Worm (Caenorhabditis elegans): ENCODE measurements around the gene lam-1.

DNA sequence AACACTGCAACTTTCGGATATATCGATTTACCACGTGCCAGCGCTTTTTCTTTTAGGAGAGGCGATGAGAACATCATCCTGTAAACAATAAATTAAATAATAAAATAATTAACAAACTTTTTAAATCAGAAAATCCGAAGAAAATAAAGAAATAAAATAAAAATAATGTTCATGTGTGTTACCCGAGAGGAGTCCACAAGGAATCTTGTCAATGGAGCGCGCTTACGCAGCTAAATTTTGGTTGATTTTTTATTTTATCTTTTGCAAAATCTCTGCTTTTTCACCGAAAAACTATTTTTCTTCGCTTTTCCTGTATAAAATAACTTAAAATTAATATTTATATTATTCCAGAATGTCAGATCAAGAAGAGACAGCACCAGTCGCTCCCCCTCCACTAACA is 13.0 kb upstream of the lam-1 start, which contains the start of the genes C24D10.6 and C24D10.4:
- TF ChIP-seq W03F9.2 (tag; optimal IDR thresholded peaks at IDR 0.05) (peak; percentile 19), dao-5 (tag; optimal IDR thresholded peaks at IDR 0.05) (no peak)
